Worm (Caenorhabditis elegans): ENCODE measurements around the gene ugt-44.

ugt-44 gene

ce11 chrIV:10511432-10511831, 41.9 kb downstream of the ugt-44 start:
- TF ChIP-seq unc-39 (tag; optimal IDR thresholded peaks at IDR 0.05), result no peak
- TF ChIP-seq ztf-11 (tag; optimal IDR thresholded peaks at IDR 0.05), result no peak
- no peak for TF ChIP-seq snpc-4 (tag; optimal IDR thresholded peaks at IDR 0.05)
- TF ChIP-seq gmeb-1 (tag; optimal IDR thresholded peaks at IDR 0.05), result peak; percentile 62
- TF ChIP-seq peb-1 (tag; optimal IDR thresholded peaks at IDR 0.05), result no peak
- TF ChIP-seq nhr-6 (tag; optimal IDR thresholded peaks at IDR 0.05), result no peak
- no peak for TF ChIP-seq elt-1 (tag; optimal IDR thresholded peaks at IDR 0.05)
- no peak for TF ChIP-seq mab-5 (tag; optimal IDR thresholded peaks at IDR 0.05)
- no peak for TF ChIP-seq aly-2 (tag; optimal IDR thresholded peaks at IDR 0.05)
- TF ChIP-seq ama-1 (optimal IDR thresholded peaks at IDR 0.05), result peak; percentile 14
- no peak for TF ChIP-seq nhr-10 (tag; optimal IDR thresholded peaks at IDR 0.05)
- no peak for TF ChIP-seq egl-27 (tag; optimal IDR thresholded peaks at IDR 0.05)
- TF ChIP-seq C34F6.9 (tag; optimal IDR thresholded peaks at IDR 0.05), result no peak
- TF ChIP-seq crh-2 (tag; optimal IDR thresholded peaks at IDR 0.05), result peak; percentile 70
- no peak for TF ChIP-seq lin-11 (tag; optimal IDR thresholded peaks at IDR 0.05)
- TF ChIP-seq nhr-77 (tag; optimal IDR thresholded peaks at IDR 0.05), result no peak
- no peak for TF ChIP-seq dmd-4 (tag; optimal IDR thresholded peaks at IDR 0.05)
- TF ChIP-seq F13H6.1 (tag; optimal IDR thresholded peaks at IDR 0.05), result peak; percentile 53
- TF ChIP-seq nhr-11 (tag; optimal IDR thresholded peaks at IDR 0.05), result no peak
- peak; percentile 3 for TF ChIP-seq zag-1 (tag; optimal IDR thresholded peaks at IDR 0.05)
- TF ChIP-seq nhr-21 (tag; optimal IDR thresholded peaks at IDR 0.05), result peak; percentile 11
- TF ChIP-seq ceh-82 (tag; optimal IDR thresholded peaks at IDR 0.05), result no peak
- TF ChIP-seq skn-1 (tag; optimal IDR thresholded peaks at IDR 0.05), result no peak
- no peak for TF ChIP-seq blmp-1 (tag; optimal IDR thresholded peaks at IDR 0.05; ENCODE audit: insufficient read depth)
- TF ChIP-seq lin-13 (GFP tag; optimal IDR thresholded peaks at IDR 0.05), result no peak
- TF ChIP-seq ztf-1 (GFP tag; conservative IDR thresholded peaks at IDR 0.05), result no peak
- no peak for TF ChIP-seq ceh-16 (tag; optimal IDR thresholded peaks at IDR 0.05)
- no peak for TF ChIP-seq nhr-237 (tag; optimal IDR thresholded peaks at IDR 0.05)
- no peak for TF ChIP-seq ztf-4 (tag; optimal IDR thresholded peaks at IDR 0.05)
- no peak for TF ChIP-seq nhr-25 (tag; optimal IDR thresholded peaks at IDR 0.05)
- no peak for TF ChIP-seq mbf-1 (tag; optimal IDR thresholded peaks at IDR 0.05)
- peak; percentile 39 for TF ChIP-seq nhr-129 (tag; optimal IDR thresholded peaks at IDR 0.05)
- no peak for TF ChIP-seq nhr-23 (tag; optimal IDR thresholded peaks at IDR 0.05)
- no peak for TF ChIP-seq alr-1 (tag; optimal IDR thresholded peaks at IDR 0.05)
- TF ChIP-seq elt-3 (tag; optimal IDR thresholded peaks at IDR 0.05), result no peak
- peak; percentile 65 for TF ChIP-seq sma-9 (GFP tag; optimal IDR thresholded peaks at IDR 0.05)
- no peak for TF ChIP-seq sma-9 (tag; optimal IDR thresholded peaks at IDR 0.05)
- no peak for TF ChIP-seq lin-39 (tag; optimal IDR thresholded peaks at IDR 0.05)
- no peak for TF ChIP-seq R02D3.7 (tag; optimal IDR thresholded peaks at IDR 0.05)
- no peak for TF ChIP-seq sem-4 (tag; optimal IDR thresholded peaks at IDR 0.05)
- TF ChIP-seq sma-3 (GFP tag; optimal IDR thresholded peaks at IDR 0.05), result peak; percentile 33
- no peak for TF ChIP-seq Y55F3AM.14 (GFP tag; optimal IDR thresholded peaks at IDR 0.05)
- TF ChIP-seq fos-1 (tag; optimal IDR thresholded peaks at IDR 0.05), result no peak
- no peak for TF ChIP-seq unc-62 (GFP tag; optimal IDR thresholded peaks at IDR 0.05)
- TF ChIP-seq lsy-2 (tag; optimal IDR thresholded peaks at IDR 0.05), result no peak
- no peak for TF ChIP-seq ZK546.5 (tag; optimal IDR thresholded peaks at IDR 0.05)
- TF ChIP-seq unc-55 (GFP tag; optimal IDR thresholded peaks at IDR 0.05), result peak; percentile 38
- TF ChIP-seq mdl-1 (tag; optimal IDR thresholded peaks at IDR 0.05), result no peak
- no peak for TF ChIP-seq nhr-12 (tag; optimal IDR thresholded peaks at IDR 0.05)

- TF ChIP-seq mbf-1 (tag; optimal IDR thresholded peaks at IDR 0.05) (no peak), nhr-10 (tag; optimal IDR thresholded peaks at IDR 0.05) (no peak), elt-1 (tag; optimal IDR thresholded peaks at IDR 0.05) (no peak), F13H6.1 (tag; optimal IDR thresholded peaks at IDR 0.05) (peak; percentile 18), ztf-1 (GFP tag; conservative IDR thresholded peaks at IDR 0.05) (no peak), nhr-129 (tag; optimal IDR thresholded peaks at IDR 0.05) (peak; percentile 75), unc-62 (GFP tag; optimal IDR thresholded peaks at IDR 0.05) (no peak), mab-5 (tag; optimal IDR thresholded peaks at IDR 0.05) (no peak), ZK546.5 (tag; optimal IDR thresholded peaks at IDR 0.05) (no peak), C34F6.9 (tag; optimal IDR thresholded peaks at IDR 0.05) (peak; percentile 49), nhr-77 (tag; optimal IDR thresholded peaks at IDR 0.05) (no peak), sma-9 (GFP tag; optimal IDR thresholded peaks at IDR 0.05) (peak; percentile 16), sma-9 (tag; optimal IDR thresholded peaks at IDR 0.05) (no peak), lin-39 (tag; optimal IDR thresholded peaks at IDR 0.05) (no peak), Y55F3AM.14 (GFP tag; optimal IDR thresholded peaks at IDR 0.05) (no peak)
Observed at ce11 chrIV:10512752-10513151, 43.2 kb downstream of the ugt-44 start.

Data from whole organism, L2 larva.